Worm (Caenorhabditis elegans) whole organism, midembryonic: ENCODE measurements around the gene ZK945.7.

Experiments
- T22C8.4 ChIP-seq: fragments of 200-800 bp; sonication (Bioruptor generic); IDR thresholded peaks from 2 replicates; pipeline ENCODE4 v1.3.6; 2022; ENCODE audit warnings: missing genetic modification characterization, missing compliant biosample characterization
- cog-1 ChIP-seq: sonication (generic microtip); optimal IDR thresholded peaks from 2 replicates; lab custom pipeline; 2016; ENCODE audit warnings: missing genetic modification characterization, missing compliant biosample characterization
- flt-1 ChIP-seq: fragments of 200-800 bp; sonication (Bioruptor generic); IDR thresholded peaks from 2 replicates; pipeline ENCODE4 v1.3.6; 2022; ENCODE audit warnings: missing genetic modification characterization, missing compliant biosample characterization
- klf-2 ChIP-seq: fragments of 200-800 bp; sonication (Bioruptor generic); conservative IDR thresholded peaks from 2 replicates; pipeline ENCODE4 v1.3.6; 2022; ENCODE audit warnings: missing genetic modification reagents, missing genetic modification characterization, missing compliant biosample characterization
- med-1 ChIP-seq: sonication (generic microtip); optimal IDR thresholded peaks from 2 replicates; lab custom pipeline; 2017; ENCODE audit warnings: missing genetic modification characterization, mild to moderate bottlenecking, missing compliant biosample characterization, antibody characterized with exemption, missing genetic modification reagents; ENCODE audit not compliant: insufficient read depth
- ref-1 ChIP-seq: fragments of 200-800 bp; sonication (Bioruptor generic); conservative IDR thresholded peaks from 2 replicates; pipeline ENCODE4 v1.3.6; 2022; ENCODE audit warnings: missing genetic modification reagents, missing genetic modification characterization, missing compliant biosample characterization
- tab-1 ChIP-seq: fragments of 200-800 bp; sonication (Bioruptor generic); IDR thresholded peaks from 2 replicates; pipeline ENCODE4 v1.3.6; 2022; ENCODE audit warnings: missing genetic modification characterization, missing compliant biosample characterization
- ztf-23 ChIP-seq: fragments of 200-800 bp; sonication (Bioruptor generic); IDR thresholded peaks from 2 replicates; pipeline ENCODE4 v1.3.6; 2022; ENCODE audit warnings: missing genetic modification reagents, missing genetic modification characterization, missing compliant biosample characterization
- ztf-29 ChIP-seq: fragments of 200-800 bp; sonication (Bioruptor generic); IDR thresholded peaks from 2 replicates; pipeline ENCODE4 v1.3.6; 2022; ENCODE audit warnings: missing genetic modification reagents, missing genetic modification characterization, missing compliant biosample characterization

Gene ZK945.7

ce11 chrII:10108377-10108776, at the start of gene ZK945.7, which contains the start of gene ZK945.8:
Gene ZK945.7 (minus strand): TSS chrII:10108477.
Gene ZK945.8 (plus strand): TSS chrII:10108651.
- TF ChIP-seq cog-1 (tag; lab: Kevin White, UChicago) = no peak
- no peak for TF ChIP-seq flt-1
- TF ChIP-seq med-1 (GFP tag; lab: Kevin White, UChicago) = no peak
- TF ChIP-seq ztf-29 = no peak
- no peak for TF ChIP-seq klf-2 (GFP tag; lab: Robert Waterston, UW)
- no peak for TF ChIP-seq T22C8.4
- TF ChIP-seq ztf-23 = no peak
- TF ChIP-seq ref-1 (GFP tag; lab: Robert Waterston, UW) = no peak
- no peak for TF ChIP-seq tab-1 (GFP tag; lab: Robert Waterston, UW)

ce11 chrII:10155106-10155505, 46.8 kb upstream of the ZK945.7 start, which contains the start of gene nlp-63:
Gene nlp-63 (plus strand): TSS chrII:10155406.
- TF ChIP-seq flt-1 (no peak), cog-1 (tag; lab: Kevin White, UChicago) (no peak), ref-1 (GFP tag; lab: Robert Waterston, UW) (no peak), T22C8.4 (no peak), ztf-23 (no peak), med-1 (GFP tag; lab: Kevin White, UChicago) (no peak), tab-1 (GFP tag; lab: Robert Waterston, UW) (no peak), klf-2 (GFP tag; lab: Robert Waterston, UW) (no peak), ztf-29 (no peak)

- TF ChIP-seq flt-1 (no peak), tab-1 (GFP tag; lab: Robert Waterston, UW) (no peak), klf-2 (GFP tag; lab: Robert Waterston, UW) (no peak), ztf-29 (no peak), ztf-23 (no peak), cog-1 (tag; lab: Kevin White, UChicago) (no peak), ref-1 (GFP tag; lab: Robert Waterston, UW) (no peak), T22C8.4 (no peak), med-1 (GFP tag; lab: Kevin White, UChicago) (no peak)
Measured at ce11 chrII:10147502-10147901, 39.2 kb upstream of the ZK945.7 start.

ce11 chrII:10146488-10146887, 38.2 kb upstream of the ZK945.7 start, which contains the start of gene pax-3:
Gene pax-3 (plus strand): TSS chrII:10146570.
- TF ChIP-seq klf-2 (GFP tag; lab: Robert Waterston, UW) = no peak
- TF ChIP-seq flt-1 = no peak
- TF ChIP-seq ztf-23 = no peak
- TF ChIP-seq ref-1 (GFP tag; lab: Robert Waterston, UW) = no peak
- no peak for TF ChIP-seq cog-1 (tag; lab: Kevin White, UChicago)
- TF ChIP-seq T22C8.4 = no peak
- TF ChIP-seq med-1 (GFP tag; lab: Kevin White, UChicago) = no peak
- no peak for TF ChIP-seq tab-1 (GFP tag; lab: Robert Waterston, UW)
- no peak for TF ChIP-seq ztf-29

ce11 chrII:10144092-10144491, 35.8 kb upstream of the ZK945.7 start, which contains the start of gene F27E5.3:
Gene F27E5.3 (minus strand): TSS chrII:10144192.
- TF ChIP-seq cog-1 (tag; lab: Kevin White, UChicago) (no peak), flt-1 (no peak), T22C8.4 (no peak), klf-2 (GFP tag; lab: Robert Waterston, UW) (no peak), ztf-23 (no peak), ref-1 (GFP tag; lab: Robert Waterston, UW) (no peak), med-1 (GFP tag; lab: Kevin White, UChicago) (no peak), ztf-29 (no peak), tab-1 (GFP tag; lab: Robert Waterston, UW) (no peak)

- TF ChIP-seq flt-1 (no peak), klf-2 (GFP tag; lab: Robert Waterston, UW) (no peak), cog-1 (tag; lab: Kevin White, UChicago) (no peak), T22C8.4 (no peak), ref-1 (GFP tag; lab: Robert Waterston, UW) (no peak), ztf-23 (no peak), ztf-29 (no peak), med-1 (GFP tag; lab: Kevin White, UChicago) (no peak), tab-1 (GFP tag; lab: Robert Waterston, UW) (no peak)
Measured at ce11 chrII:10139177-10139640, 30.9 kb upstream of the ZK945.7 start, which contains the start of gene asah-2. Gene asah-2 (plus strand): TSS chrII:10139590.

- no peak for TF ChIP-seq ztf-29
- no peak for TF ChIP-seq klf-2 (GFP tag; lab: Robert Waterston, UW)
- no peak for TF ChIP-seq med-1 (GFP tag; lab: Kevin White, UChicago)
Measured at ce11 chrII:10137358-10137757, 29.1 kb upstream of the ZK945.7 start, which contains the start of gene phg-1. Gene phg-1 (plus strand): TSS chrII:10137658.

- no peak for TF ChIP-seq flt-1
- no peak for TF ChIP-seq klf-2 (GFP tag; lab: Robert Waterston, UW)
- no peak for TF ChIP-seq tab-1 (GFP tag; lab: Robert Waterston, UW)
- no peak for TF ChIP-seq cog-1 (tag; lab: Kevin White, UChicago)
- TF ChIP-seq T22C8.4 = no peak
- no peak for TF ChIP-seq ztf-23
- no peak for TF ChIP-seq ref-1 (GFP tag; lab: Robert Waterston, UW)
- TF ChIP-seq med-1 (GFP tag; lab: Kevin White, UChicago) = no peak
- no peak for TF ChIP-seq ztf-29
Measured at ce11 chrII:10136771-10137170, 28.5 kb upstream of the ZK945.7 start.

- no peak for TF ChIP-seq ref-1 (GFP tag; lab: Robert Waterston, UW)
- no peak for TF ChIP-seq flt-1
Measured at ce11 chrII:10134285-10134995, 26.2 kb upstream of the ZK945.7 start, which contains the start of gene F27E5.9. Gene F27E5.9 (plus strand): TSS chrII:10134945.

- TF ChIP-seq tab-1 (GFP tag; lab: Robert Waterston, UW) (no peak), med-1 (GFP tag; lab: Kevin White, UChicago) (no peak), ztf-23 (no peak)
Measured at ce11 chrII:10132818-10133217, 24.5 kb upstream of the ZK945.7 start.
